Worm (Caenorhabditis elegans) whole organism, L4 larva: ENCODE measurements around the gene T28D9.16.

ENCODE experiments used
- D1046.2 ChIP-seq: fragments of 200-800 bp; sonication (Bioruptor generic); IDR thresholded peaks from 2 replicates; pipeline ENCODE4 v1.3.6; 2022; ENCODE audit warnings: missing genetic modification characterization, missing compliant biosample characterization
- F10B5.3 ChIP-seq: sonication (generic microtip); optimal IDR thresholded peaks from 2 replicates; lab custom pipeline; 2016; ENCODE audit warnings: mild to moderate bottlenecking, missing genetic modification characterization, missing compliant biosample characterization
- F44E2.7 ChIP-seq: fragments of 200-800 bp; sonication (Bioruptor generic); IDR thresholded peaks from 2 replicates; pipeline ENCODE4 v2.1.2; 2022; ENCODE audit warnings: missing genetic modification characterization, missing compliant biosample characterization
- R02D3.7 ChIP-seq: fragments of 150-350 bp; sonication (generic microtip); optimal IDR thresholded peaks from 3 replicates; lab custom pipeline; 2014; ENCODE audit warnings: missing biosample characterization, missing genetic modification characterization
- T26A8.4 ChIP-seq: fragments of 200-800 bp; sonication (Bioruptor generic); IDR thresholded peaks from 2 replicates; pipeline ENCODE4 v1.3.6; 2022; ENCODE audit warnings: missing genetic modification characterization, missing compliant biosample characterization
- Y48G9A.11 ChIP-seq: fragments of 200-800 bp; sonication (Bioruptor generic); IDR thresholded peaks from 2 replicates; pipeline ENCODE4 v1.3.6; 2022; ENCODE audit warnings: missing genetic modification reagents, missing genetic modification characterization, missing compliant biosample characterization
- Y75B8A.6 ChIP-seq: fragments of 200-800 bp; sonication (Bioruptor generic); IDR thresholded peaks from 2 replicates; pipeline ENCODE4 v1.3.6; 2022; ENCODE audit warnings: missing genetic modification reagents, missing genetic modification characterization, missing compliant biosample characterization
- ZK337.2 ChIP-seq: fragments of 200-800 bp; sonication (Bioruptor generic); IDR thresholded peaks from 2 replicates; pipeline ENCODE4 v1.3.6; 2022; ENCODE audit warnings: missing genetic modification reagents, missing genetic modification characterization, missing compliant biosample characterization
- ZK546.5 ChIP-seq, 2 experiments: sonication (generic microtip); optimal IDR thresholded peaks; 2 replicates each; lab custom pipeline; 2017; ENCODE audit warnings: missing biosample characterization in 2 of 2, missing genetic modification characterization in 2 of 2
- arid-1 ChIP-seq: fragments of 200-800 bp; sonication (Bioruptor generic); conservative IDR thresholded peaks from 2 replicates; pipeline ENCODE4 v1.3.6; 2022; ENCODE audit warnings: missing genetic modification reagents, missing genetic modification characterization, missing compliant biosample characterization
- attf-4 ChIP-seq: sonication (generic microtip); optimal IDR thresholded peaks from 3 replicates; lab custom pipeline; 2017; ENCODE audit warnings: missing biosample characterization, missing genetic modification characterization
- ceh-20 ChIP-seq: fragments of 200-800 bp; sonication (Bioruptor generic); IDR thresholded peaks from 2 replicates; pipeline ENCODE4 v1.3.6; 2022; ENCODE audit warnings: missing genetic modification reagents, missing genetic modification characterization, missing compliant biosample characterization
- ceh-28 ChIP-seq: fragments of 150-350 bp; optimal IDR thresholded peaks from 2 replicates; lab custom pipeline; 2014; ENCODE audit warnings: missing biosample characterization, missing genetic modification reagents, missing genetic modification characterization
- ceh-32 ChIP-seq: sonication (generic microtip); optimal IDR thresholded peaks from 2 replicates; lab custom pipeline; 2016; ENCODE audit warnings: mild to moderate bottlenecking, missing genetic modification characterization, missing compliant biosample characterization; ENCODE audit not compliant: poor library complexity
- ceh-44 ChIP-seq: fragments of 200-800 bp; sonication (Bioruptor generic); IDR thresholded peaks from 2 replicates; pipeline ENCODE4 v1.3.6; 2022; ENCODE audit warnings: missing genetic modification reagents, missing genetic modification characterization, missing compliant biosample characterization
- ceh-62 ChIP-seq: sonication (generic microtip); optimal IDR thresholded peaks from 2 replicates; lab custom pipeline; 2017; ENCODE audit warnings: missing biosample characterization, missing genetic modification characterization
- ces-1 ChIP-seq: fragments of 150-350 bp; sonication (generic microtip); optimal IDR thresholded peaks from 4 replicates; lab custom pipeline; 2014; ENCODE audit warnings: missing biosample characterization, missing genetic modification reagents, missing genetic modification characterization
- daf-8 ChIP-seq: fragments of 200-800 bp; sonication (Bioruptor generic); IDR thresholded peaks from 2 replicates; pipeline ENCODE4 v1.3.6; 2022; ENCODE audit warnings: missing genetic modification characterization, missing compliant biosample characterization
- dmd-8 ChIP-seq: fragments of 200-800 bp; sonication (Bioruptor generic); IDR thresholded peaks from 2 replicates; pipeline ENCODE4 v1.3.6; 2022; ENCODE audit warnings: missing genetic modification characterization, missing compliant biosample characterization
- duxl-1 ChIP-seq: sonication (generic microtip); optimal IDR thresholded peaks from 2 replicates; lab custom pipeline; 2016; ENCODE audit warnings: mild to moderate bottlenecking, missing genetic modification characterization, moderate library complexity, missing compliant biosample characterization; ENCODE audit not compliant: poor library complexity
- egl-27 ChIP-seq: sonication (generic microtip); optimal IDR thresholded peaks from 3 replicates; lab custom pipeline; 2017; ENCODE audit warnings: missing biosample characterization, missing genetic modification reagents, missing genetic modification characterization
- egl-43 ChIP-seq: fragments of 200-800 bp; sonication (Bioruptor generic); IDR thresholded peaks from 2 replicates; pipeline ENCODE4 v1.3.6; 2022; ENCODE audit warnings: missing genetic modification reagents, missing genetic modification characterization, missing compliant biosample characterization
- gei-8 ChIP-seq: fragments of 200-800 bp; sonication (Bioruptor generic); optimal IDR thresholded peaks from 2 replicates; lab custom pipeline; 2018; ENCODE audit warnings: mild to moderate bottlenecking, missing genetic modification characterization, missing compliant biosample characterization
- hif-1 ChIP-seq, 2 experiments: sonication (generic microtip); optimal IDR thresholded peaks; 2 replicates each; lab custom pipeline; 2016 to 2017; ENCODE audit warnings: missing compliant biosample characterization in 2 of 2, missing genetic modification characterization in 2 of 2, missing genetic modification reagents in 2 of 2, missing genotype in 2 of 2, mild to moderate bottlenecking in 1 of 2
- hlh-11 ChIP-seq: fragments of 200-800 bp; sonication (Bioruptor generic); optimal IDR thresholded peaks from 2 replicates; lab custom pipeline; 2018; ENCODE audit warnings: mild to moderate bottlenecking, missing genetic modification characterization, missing compliant biosample characterization
- jun-1 ChIP-seq: fragments of 150-350 bp; optimal IDR thresholded peaks from 2 replicates; lab custom pipeline; 2014; ENCODE audit warnings: missing biosample characterization, missing genetic modification reagents, missing genetic modification characterization
- lin-29 ChIP-seq: fragments of 200-800 bp; sonication (Bioruptor generic); IDR thresholded peaks from 2 replicates; pipeline ENCODE4 v1.3.6; 2022; ENCODE audit warnings: missing genetic modification reagents, missing genetic modification characterization, missing compliant biosample characterization
- lin-39 ChIP-seq: fragments of 150-350 bp; optimal IDR thresholded peaks from 2 replicates; lab custom pipeline; 2014; ENCODE audit warnings: missing biosample characterization, missing genetic modification reagents, missing genetic modification characterization
- lir-3 ChIP-seq: sonication (generic microtip); optimal IDR thresholded peaks from 2 replicates; lab custom pipeline; 2016; ENCODE audit warnings: mild to moderate bottlenecking, missing genetic modification characterization, missing compliant biosample characterization
- lsy-2 ChIP-seq, 2 experiments: fragments of 150-350 bp in 1 of 2; sonication (generic microtip) in 1 of 2; optimal IDR thresholded peaks; 2 replicates each; lab custom pipeline; 2014 to 2017; ENCODE audit warnings: missing biosample characterization in 2 of 2, missing genetic modification characterization in 2 of 2
- madf-5 ChIP-seq, 2 experiments: fragments of 200-800 bp; sonication (Bioruptor generic); IDR thresholded peaks; 2 replicates each; pipeline ENCODE4 v1.3.6; 2022; ENCODE audit warnings: missing compliant biosample characterization in 2 of 2, missing genetic modification characterization in 2 of 2
- madf-9 ChIP-seq: fragments of 200-800 bp; sonication (Bioruptor generic); conservative IDR thresholded peaks from 2 replicates; pipeline ENCODE4 v1.3.6; 2022; ENCODE audit warnings: missing genetic modification reagents, missing genetic modification characterization, missing compliant biosample characterization
- mdl-1 ChIP-seq, 2 experiments: fragments of 150-350 bp in 1 of 2; sonication (generic microtip) in 1 of 2; optimal IDR thresholded peaks; 2 replicates each; lab custom pipeline; 2014 to 2017; ENCODE audit warnings: missing biosample characterization in 2 of 2, missing genetic modification characterization in 2 of 2
- mxl-2 ChIP-seq: fragments of 200-800 bp; sonication (Bioruptor generic); conservative IDR thresholded peaks from 2 replicates; pipeline ENCODE4 v1.3.6; 2022; ENCODE audit warnings: missing genetic modification reagents, missing genetic modification characterization, missing compliant biosample characterization
- nhr-11 ChIP-seq: fragments of 150-350 bp; optimal IDR thresholded peaks from 2 replicates; lab custom pipeline; 2014; ENCODE audit warnings: missing biosample characterization, missing genetic modification characterization
- nhr-237 ChIP-seq: sonication (generic microtip); optimal IDR thresholded peaks from 2 replicates; lab custom pipeline; 2017; ENCODE audit warnings: missing biosample characterization, missing genetic modification characterization
- nhr-6 ChIP-seq: fragments of 150-350 bp; optimal IDR thresholded peaks from 2 replicates; lab custom pipeline; 2014; ENCODE audit warnings: missing biosample characterization, missing genetic modification characterization
- saeg-2 ChIP-seq: fragments of 200-800 bp; sonication (Bioruptor generic); IDR thresholded peaks from 2 replicates; pipeline ENCODE4 v1.3.6; 2022; ENCODE audit warnings: missing genetic modification reagents, missing genetic modification characterization, missing compliant biosample characterization
- set-16 ChIP-seq: fragments of 200-800 bp; sonication (Bioruptor generic); IDR thresholded peaks from 2 replicates; pipeline ENCODE4 v1.3.6; 2022; ENCODE audit warnings: missing genetic modification reagents, missing genetic modification characterization, missing compliant biosample characterization
- skn-1 ChIP-seq: fragments of 150-350 bp; optimal IDR thresholded peaks from 2 replicates; lab custom pipeline; 2014; ENCODE audit warnings: missing biosample characterization, missing genetic modification characterization
- snpc-1.2 ChIP-seq: fragments of 200-800 bp; sonication (Bioruptor generic); IDR thresholded peaks from 2 replicates; pipeline ENCODE4 v1.3.6; 2022; ENCODE audit warnings: missing genetic modification reagents, missing genetic modification characterization, missing compliant biosample characterization
- tag-97 ChIP-seq: fragments of 200-800 bp; sonication (Bioruptor generic); IDR thresholded peaks from 2 replicates; pipeline ENCODE4 v1.3.6; 2022; ENCODE audit warnings: missing genetic modification characterization, missing compliant biosample characterization
- tra-1 ChIP-seq: fragments of 200-800 bp; sonication (Bioruptor generic); IDR thresholded peaks from 2 replicates; pipeline ENCODE4 v1.3.6; 2022; ENCODE audit warnings: missing genetic modification reagents, missing genetic modification characterization, missing compliant biosample characterization
- zip-11 ChIP-seq: fragments of 200-800 bp; sonication (Bioruptor generic); IDR thresholded peaks from 2 replicates; pipeline ENCODE4 v1.3.6; 2022; ENCODE audit warnings: missing genetic modification characterization, missing compliant biosample characterization
- ztf-11 ChIP-seq: fragments of 150-350 bp; optimal IDR thresholded peaks from 2 replicates; lab custom pipeline; 2014; ENCODE audit warnings: missing biosample characterization, missing genetic modification characterization

The T28D9.16 gene

ce11 chrII:6491817-6492452, 16.4 kb downstream of the T28D9.16 start, which contains the start of the genes T28D9.11 and T28D9.1 (continued):
- TF ChIP-seq mdl-1 (tag; optimal IDR thresholded peaks at IDR 0.05; lab: Kevin White, UChicago) (peak in 1 of 2 experiments; percentile 27), jun-1 (no peak), tra-1 (GFP tag; lab: Robert Waterston, UW) (no peak), zip-11 (GFP tag; lab: Robert Waterston, UW) (no peak), nhr-11 (peak; percentile 49), lin-29 (GFP tag; lab: Robert Waterston, UW) (no peak), Y48G9A.11 (GFP tag; lab: Robert Waterston, UW) (no peak), ZK337.2 (no peak), ceh-32 (tag; lab: Kevin White, UChicago) (no peak), Y75B8A.6 (no peak), ces-1 (no peak), ceh-44 (no peak), R02D3.7 (tag; lab: Kevin White, UChicago) (no peak), saeg-2 (no peak), T26A8.4 (GFP tag; lab: Robert Waterston, UW) (0 out of 2 replicates have a peak, but pooled peaks have one; percentile 40), lir-3 (tag; lab: Kevin White, UChicago) (no peak), hif-1 (tag; optimal IDR thresholded peaks at IDR 0.05; lab: Kevin White, UChicago) (peak in 1 of 2 experiments; percentile 58), daf-8 (GFP tag; lab: Robert Waterston, UW) (no peak), ceh-20 (peak; percentile 63), dmd-8 (no peak), F44E2.7 (0 out of 2 replicates have a peak, but pooled peaks have one; percentile 56), ztf-11 (tag; lab: Kevin White, UChicago) (no peak), mxl-2 (GFP tag; lab: Robert Waterston, UW) (no peak), gei-8 (GFP tag; lab: Kevin White, UChicago) (no peak), nhr-6 (tag; lab: Kevin White, UChicago) (no peak), D1046.2 (GFP tag; lab: Robert Waterston, UW) (0 out of 2 replicates have a peak, but pooled peaks have one; percentile 35), lsy-2 (tag; optimal IDR thresholded peaks at IDR 0.05; lab: Kevin White, UChicago) (peak; percentile 70 to 77), ZK546.5 (tag; optimal IDR thresholded peaks at IDR 0.05; lab: Kevin White, UChicago) (no peak), madf-9 (GFP tag; lab: Robert Waterston, UW) (no peak), attf-4 (tag; lab: Kevin White, UChicago) (no peak), ceh-62 (no peak), madf-5 (GFP tag; IDR thresholded peaks at IDR 0.05; lab: Robert Waterston, UW) (0 out of 4 replicates have a peak, but pooled peaks of 1 of the 2 experiments have one; percentile 32), tag-97 (GFP tag; lab: Robert Waterston, UW) (no peak)

- TF ChIP-seq ceh-28 (no peak), egl-27 (no peak), F10B5.3 (tag; lab: Kevin White, UChicago) (no peak), egl-43 (GFP tag; lab: Robert Waterston, UW) (no peak), snpc-1.2 (GFP tag; lab: Robert Waterston, UW) (no peak), gei-8 (GFP tag; lab: Kevin White, UChicago) (no peak), Y48G9A.11 (GFP tag; lab: Robert Waterston, UW) (no peak), nhr-237 (tag; lab: Kevin White, UChicago) (no peak), arid-1 (GFP tag; lab: Robert Waterston, UW) (no peak), skn-1 (tag; lab: Kevin White, UChicago) (no peak), madf-5 (GFP tag; IDR thresholded peaks at IDR 0.05; lab: Robert Waterston, UW) (no peak), hlh-11 (no peak), lin-39 (tag; lab: Kevin White, UChicago) (no peak), set-16 (GFP tag; lab: Robert Waterston, UW) (no peak), duxl-1 (tag; lab: Kevin White, UChicago) (no peak)
These were observed 17.7 kb downstream of the T28D9.16 start for ce11 chrII:6493139-6493538.
